Worm (Caenorhabditis elegans) whole organism, L3 larva: ENCODE measurements around the gene T16G12.9.

Experiments used
- ama-1 ChIP-seq: fragments of 150-350 bp; optimal IDR thresholded peaks from 2 replicates; lab custom pipeline; 2018
- nhr-25 ChIP-seq: sonication (generic microtip); optimal IDR thresholded peaks from 2 replicates; lab custom pipeline; 2017; ENCODE audit warnings: missing biosample characterization, missing genetic modification characterization
- zag-1 ChIP-seq: fragments of 150-350 bp; optimal IDR thresholded peaks from 2 replicates; lab custom pipeline; 2014; ENCODE audit warnings: missing biosample characterization, missing genetic modification characterization

DNA sequence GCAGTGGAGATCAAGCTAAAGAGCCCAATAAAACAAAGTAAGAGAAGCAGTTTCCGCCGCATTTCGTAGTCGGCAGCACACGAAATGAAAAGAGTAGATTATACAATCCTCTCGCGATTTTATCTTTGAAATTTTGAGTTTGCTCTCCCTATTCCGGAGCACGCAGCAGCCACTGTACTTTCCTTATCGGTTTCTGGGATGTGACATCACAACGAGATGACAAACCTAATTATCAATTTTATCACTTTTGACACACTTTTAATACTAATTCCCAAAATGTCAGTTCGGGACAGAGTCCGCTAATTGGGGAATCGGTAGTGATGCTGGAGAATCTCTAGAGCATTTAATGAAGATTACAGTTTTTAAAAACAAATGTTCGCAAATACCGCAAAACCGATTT, 28.4 kb downstream of the T16G12.9 start, which contains the start of gene T16G12.1:
- TF ChIP-seq ama-1 (lab: Kevin White, UChicago): no peak
- no peak for TF ChIP-seq zag-1 (tag; lab: Kevin White, UChicago)
- no peak for TF ChIP-seq nhr-25 (tag; lab: Kevin White, UChicago)
